Worm (Caenorhabditis elegans): ENCODE measurements around the gene F42G10.1.

Gene F42G10.1

ce11 chrX:9987166-9987565 is 34.8 kb downstream of the F42G10.1 start:
- TF ChIP-seq ceh-36 (tag; optimal IDR thresholded peaks at IDR 0.05) (no peak), sea-1 (GFP tag; conservative IDR thresholded peaks at IDR 0.05) (no peak), hnd-1 (tag; optimal IDR thresholded peaks at IDR 0.05) (no peak), B0310.2 (tag; optimal IDR thresholded peaks at IDR 0.05) (no peak), tbx-11 (GFP tag; IDR thresholded peaks at IDR 0.05) (no peak)

ce11 chrX:9984889-9985404 is 37.0 kb downstream of the F42G10.1 start, which contains the start of gene F19C6.5:
Gene F19C6.5 (minus strand): TSS chrX:9984939.
- TF ChIP-seq F13C5.2 (tag; optimal IDR thresholded peaks at IDR 0.05) (no peak), ama-1 (optimal IDR thresholded peaks at IDR 0.05) (no peak), tra-4 (tag; optimal IDR thresholded peaks at IDR 0.05) (no peak), ceh-13 (GFP tag; optimal IDR thresholded peaks at IDR 0.05) (no peak), pes-1 (GFP tag; IDR thresholded peaks at IDR 0.05) (no peak), scrt-1 (GFP tag; IDR thresholded peaks at IDR 0.05) (no peak), hmbx-1 (tag; optimal IDR thresholded peaks at IDR 0.05) (no peak), aly-1 (tag; optimal IDR thresholded peaks at IDR 0.05) (no peak), ets-7 (tag; optimal IDR thresholded peaks at IDR 0.05) (no peak), hnd-1 (tag; optimal IDR thresholded peaks at IDR 0.05) (no peak), hmg-4 (GFP tag; optimal IDR thresholded peaks at IDR 0.05) (no peak), B0310.2 (tag; optimal IDR thresholded peaks at IDR 0.05) (no peak), ceh-36 (tag; optimal IDR thresholded peaks at IDR 0.05) (no peak), flt-1 (GFP tag; IDR thresholded peaks at IDR 0.05) (no peak), tbx-11 (GFP tag; IDR thresholded peaks at IDR 0.05) (no peak), tbx-37 (GFP tag; conservative IDR thresholded peaks at IDR 0.05) (no peak), sea-1 (GFP tag; conservative IDR thresholded peaks at IDR 0.05) (no peak)

ce11 chrX:9981259-9981658 is 40.7 kb downstream of the F42G10.1 start:
- TF ChIP-seq F13C5.2 (tag; optimal IDR thresholded peaks at IDR 0.05) (no peak), hmg-4 (GFP tag; optimal IDR thresholded peaks at IDR 0.05) (no peak), B0310.2 (tag; optimal IDR thresholded peaks at IDR 0.05) (no peak), scrt-1 (GFP tag; IDR thresholded peaks at IDR 0.05) (no peak), ceh-36 (tag; optimal IDR thresholded peaks at IDR 0.05) (no peak), hnd-1 (tag; optimal IDR thresholded peaks at IDR 0.05) (no peak), pes-1 (GFP tag; IDR thresholded peaks at IDR 0.05) (no peak), ets-7 (tag; optimal IDR thresholded peaks at IDR 0.05) (no peak), flt-1 (GFP tag; IDR thresholded peaks at IDR 0.05) (no peak), sea-1 (GFP tag; conservative IDR thresholded peaks at IDR 0.05) (no peak), ama-1 (optimal IDR thresholded peaks at IDR 0.05) (no peak), hmbx-1 (tag; optimal IDR thresholded peaks at IDR 0.05) (no peak), tbx-37 (GFP tag; conservative IDR thresholded peaks at IDR 0.05) (no peak), tbx-11 (GFP tag; IDR thresholded peaks at IDR 0.05) (no peak)

ce11 chrX:9976206-9976605 is 45.8 kb downstream of the F42G10.1 start, which contains the start of gene mgl-1:
Gene mgl-1 (minus strand): TSS chrX:9976306.
- TF ChIP-seq ets-7 (tag; optimal IDR thresholded peaks at IDR 0.05) (no peak), sea-1 (GFP tag; conservative IDR thresholded peaks at IDR 0.05) (no peak), scrt-1 (GFP tag; IDR thresholded peaks at IDR 0.05) (no peak), ama-1 (optimal IDR thresholded peaks at IDR 0.05) (no peak), ceh-36 (tag; optimal IDR thresholded peaks at IDR 0.05) (no peak), hnd-1 (tag; optimal IDR thresholded peaks at IDR 0.05) (no peak), ceh-13 (GFP tag; optimal IDR thresholded peaks at IDR 0.05) (no peak), hmg-4 (GFP tag; optimal IDR thresholded peaks at IDR 0.05) (no peak), flt-1 (GFP tag; IDR thresholded peaks at IDR 0.05) (no peak), tbx-37 (GFP tag; conservative IDR thresholded peaks at IDR 0.05) (no peak), pes-1 (GFP tag; IDR thresholded peaks at IDR 0.05) (no peak), B0310.2 (tag; optimal IDR thresholded peaks at IDR 0.05) (no peak)
